Fruit fly (Drosophila melanogaster) whole organism, embryonic: ENCODE results near the gene nop5.

ENCODE experiments used
- Asciz ChIP-seq: fragments of 200-800 bp; sonication (Bioruptor generic); optimal IDR thresholded peaks from 2 replicates; lab custom pipeline; 2017; ENCODE audit warnings: missing biosample characterization, mild to moderate bottlenecking, missing genetic modification characterization, missing genetic modification reagents
- BtbVII ChIP-seq: fragments of 200-800 bp; sonication (Bioruptor generic); optimal IDR thresholded peaks from 3 replicates; lab custom pipeline; 2017; ENCODE audit warnings: missing biosample characterization, mild to moderate bottlenecking, missing genetic modification characterization
- CG11085 ChIP-seq: fragments of 200-800 bp; sonication (Bioruptor generic); IDR thresholded peaks from 2 replicates; pipeline ENCODE4 v1.3.6; 2022; ENCODE audit warnings: missing biosample characterization, missing genetic modification characterization
- CG11093 ChIP-seq: fragments of 200-800 bp; sonication (Bioruptor generic); IDR thresholded peaks from 3 replicates; pipeline ENCODE4 v1.3.6; 2022; ENCODE audit warnings: missing biosample characterization, missing genetic modification characterization
- CG13894 ChIP-seq: fragments of 200-800 bp; sonication (Bioruptor generic); optimal IDR thresholded peaks from 3 replicates; lab custom pipeline; 2018; ENCODE audit warnings: missing biosample characterization, mild to moderate bottlenecking, missing genetic modification characterization, moderate library complexity
- CG15601 ChIP-seq: fragments of 200-800 bp; sonication (Bioruptor generic); optimal IDR thresholded peaks from 3 replicates; lab custom pipeline; 2019; ENCODE audit warnings: missing biosample characterization, mild to moderate bottlenecking, missing genetic modification characterization, moderate library complexity
- CG1603 ChIP-seq: fragments of 200-800 bp; sonication (Bioruptor generic); optimal IDR thresholded peaks from 2 replicates; lab custom pipeline; 2019; ENCODE audit warnings: missing biosample characterization, mild to moderate bottlenecking, missing genetic modification characterization, moderate library complexity
- CG1647 ChIP-seq: fragments of 200-800 bp; sonication (Bioruptor generic); optimal IDR thresholded peaks from 3 replicates; lab custom pipeline; 2016; ENCODE audit warnings: missing biosample characterization, missing genetic modification characterization
- CG18011 ChIP-seq: fragments of 200-800 bp; sonication (Bioruptor generic); optimal IDR thresholded peaks from 2 replicates; lab custom pipeline; 2017; ENCODE audit warnings: missing biosample characterization, missing genetic modification characterization, mild to moderate bottlenecking, moderate library complexity, missing genotype
- CG18599 ChIP-seq: fragments of 200-800 bp; sonication (Bioruptor generic); optimal IDR thresholded peaks from 3 replicates; lab custom pipeline; 2017; ENCODE audit warnings: missing biosample characterization, missing genetic modification characterization, mild to moderate bottlenecking, moderate library complexity, missing genetic modification reagents
- CG3847 ChIP-seq: fragments of 200-800 bp; sonication (Bioruptor generic); IDR thresholded peaks from 2 replicates; pipeline ENCODE4 v1.3.6; 2022; ENCODE audit warnings: missing biosample characterization, missing genetic modification characterization
- CG4617 ChIP-seq: fragments of 200-800 bp; sonication (Bioruptor generic); optimal IDR thresholded peaks from 3 replicates; lab custom pipeline; 2016; ENCODE audit warnings: missing biosample characterization, missing genetic modification characterization, borderline replicate concordance
- CG6813 ChIP-seq: fragments of 200-800 bp; sonication (Bioruptor generic); optimal IDR thresholded peaks from 2 replicates; lab custom pipeline; 2017; ENCODE audit warnings: missing biosample characterization, missing genetic modification characterization, mild to moderate bottlenecking, moderate library complexity, missing genetic modification reagents
- CG7357 ChIP-seq: fragments of 200-800 bp; sonication (Bioruptor generic); IDR thresholded peaks from 3 replicates; pipeline ENCODE4 v1.3.6; 2022; ENCODE audit warnings: missing biosample characterization, missing genetic modification characterization
- CG8290 ChIP-seq, 3 experiments: fragments of 200-800 bp; sonication (Bioruptor generic); optimal IDR thresholded peaks; 2 replicates each; lab custom pipeline; 2016 to 2019; ENCODE audit warnings: missing biosample characterization in 3 of 3, missing genetic modification characterization in 3 of 3, mild to moderate bottlenecking in 2 of 3, moderate library complexity in 1 of 3
- CHES-1-like ChIP-seq: fragments of 200-800 bp; sonication (Bioruptor generic); optimal IDR thresholded peaks from 2 replicates; lab custom pipeline; 2016; ENCODE audit warnings: missing biosample characterization, missing genetic modification characterization
- Chrac-16 ChIP-seq: fragments of 200-800 bp; sonication (Bioruptor generic); optimal IDR thresholded peaks from 3 replicates; lab custom pipeline; 2016; ENCODE audit warnings: missing biosample characterization, missing genetic modification characterization
- CkIIα-i1 ChIP-seq: fragments of 200-800 bp; sonication (Bioruptor generic); IDR thresholded peaks from 2 replicates; pipeline ENCODE4 v1.3.6; 2022; ENCODE audit warnings: missing biosample characterization, missing genetic modification characterization
- ERR ChIP-seq: fragments of 200-800 bp; sonication (Bioruptor generic); optimal IDR thresholded peaks from 2 replicates; lab custom pipeline; 2016; ENCODE audit warnings: missing biosample characterization, missing genetic modification characterization
- HLHmδ ChIP-seq: fragments of 200-800 bp; sonication (Bioruptor generic); optimal IDR thresholded peaks from 2 replicates; lab custom pipeline; 2018; ENCODE audit warnings: missing biosample characterization, mild to moderate bottlenecking, missing genetic modification characterization, moderate library complexity
- Max ChIP-seq: fragments of 200-800 bp; sonication (Bioruptor generic); optimal IDR thresholded peaks from 2 replicates; lab custom pipeline; 2016; ENCODE audit warnings: missing biosample characterization, mild to moderate bottlenecking, missing genetic modification characterization
- Meics ChIP-seq: fragments of 200-800 bp; sonication (Bioruptor generic); optimal IDR thresholded peaks from 2 replicates; lab custom pipeline; 2017; ENCODE audit warnings: missing biosample characterization, mild to moderate bottlenecking, missing genetic modification characterization
- Oaz ChIP-seq: fragments of 200-800 bp; sonication (Bioruptor generic); IDR thresholded peaks from 2 replicates; pipeline ENCODE4 v1.3.6; 2022; ENCODE audit warnings: missing biosample characterization, missing genetic modification characterization
- PHDP ChIP-seq: fragments of 200-800 bp; sonication (Bioruptor generic); optimal IDR thresholded peaks from 3 replicates; lab custom pipeline; 2018; ENCODE audit warnings: missing biosample characterization, mild to moderate bottlenecking, missing genetic modification characterization, moderate library complexity
- Poxn ChIP-seq: fragments of 200-800 bp; sonication (Bioruptor generic); IDR thresholded peaks from 2 replicates; pipeline ENCODE4 v1.3.6; 2022; ENCODE audit warnings: missing biosample characterization, missing genetic modification characterization
- Sox102F ChIP-seq: fragments of 200-800 bp; sonication (Bioruptor generic); optimal IDR thresholded peaks from 2 replicates; lab custom pipeline; 2018; ENCODE audit warnings: missing biosample characterization, mild to moderate bottlenecking, missing genetic modification characterization, moderate library complexity
- Sry-β ChIP-seq: fragments of 200-800 bp; sonication (Bioruptor generic); optimal IDR thresholded peaks from 2 replicates; lab custom pipeline; 2018; ENCODE audit warnings: missing biosample characterization, mild to moderate bottlenecking, missing genetic modification characterization, moderate library complexity
- bab2 ChIP-seq: fragments of 200-800 bp; sonication (Bioruptor generic); optimal IDR thresholded peaks from 2 replicates; lab custom pipeline; 2016; ENCODE audit warnings: missing biosample characterization, missing genetic modification characterization
- bbx ChIP-seq: fragments of 200-800 bp; sonication (Bioruptor generic); IDR thresholded peaks from 2 replicates; pipeline ENCODE4 v1.3.6; 2022; ENCODE audit warnings: missing biosample characterization, missing genetic modification characterization; ENCODE audit not compliant: partially characterized antibody
- caup ChIP-seq: fragments of 200-800 bp; sonication (Bioruptor generic); optimal IDR thresholded peaks from 3 replicates; lab custom pipeline; 2017; ENCODE audit warnings: missing biosample characterization, mild to moderate bottlenecking, missing genetic modification characterization, moderate library complexity; ENCODE audit not compliant: severe bottlenecking
- ci ChIP-seq: fragments of 200-800 bp; sonication (Bioruptor generic); IDR thresholded peaks from 3 replicates; pipeline ENCODE4 v1.3.6; 2022; ENCODE audit warnings: missing biosample characterization, missing genetic modification characterization
- croc ChIP-seq: fragments of 200-800 bp; sonication (Bioruptor generic); conservative IDR thresholded peaks from 3 replicates; pipeline ENCODE4 v1.3.6; 2022; ENCODE audit warnings: missing biosample characterization, missing genetic modification characterization
- disco-r ChIP-seq: fragments of 200-800 bp; sonication (Bioruptor generic); optimal IDR thresholded peaks from 2 replicates; lab custom pipeline; 2016; ENCODE audit warnings: missing biosample characterization, missing genetic modification characterization
- fd102C ChIP-seq: fragments of 200-800 bp; sonication (Bioruptor generic); optimal IDR thresholded peaks from 2 replicates; lab custom pipeline; 2018; ENCODE audit warnings: missing biosample characterization, mild to moderate bottlenecking, missing genetic modification characterization, moderate library complexity
- fd96Cb ChIP-seq: fragments of 200-800 bp; sonication (Bioruptor generic); optimal IDR thresholded peaks from 2 replicates; lab custom pipeline; 2018; ENCODE audit warnings: missing biosample characterization, mild to moderate bottlenecking, missing genetic modification characterization, moderate library complexity
- gcm ChIP-seq: fragments of 200-800 bp; sonication (Bioruptor generic); optimal IDR thresholded peaks from 2 replicates; lab custom pipeline; 2019; ENCODE audit warnings: missing biosample characterization, mild to moderate bottlenecking, missing genetic modification characterization, moderate library complexity
- h ChIP-seq: fragments of >200 bp; optimal IDR thresholded peaks from 2 replicates; lab custom pipeline; 2017
- kni ChIP-seq: fragments of 200-800 bp; sonication (Bioruptor generic); optimal IDR thresholded peaks from 3 replicates; lab custom pipeline; 2017; ENCODE audit warnings: mild to moderate bottlenecking, missing biosample characterization, missing genetic modification reagents, missing genetic modification characterization
- pho ChIP-seq: fragments of 200-800 bp; sonication (Bioruptor generic); optimal IDR thresholded peaks from 2 replicates; lab custom pipeline; 2016; ENCODE audit warnings: missing biosample characterization, missing genetic modification characterization
- pnt ChIP-seq: fragments of 200-800 bp; sonication (Bioruptor generic); optimal IDR thresholded peaks from 3 replicates; lab custom pipeline; 2016; ENCODE audit warnings: missing biosample characterization, missing genetic modification characterization
- psq ChIP-seq: fragments of 200-800 bp; sonication (Bioruptor generic); optimal IDR thresholded peaks from 2 replicates; lab custom pipeline; 2017; ENCODE audit warnings: missing biosample characterization, missing genetic modification characterization
- pum ChIP-seq: fragments of 200-800 bp; sonication (Bioruptor generic); optimal IDR thresholded peaks from 2 replicates; lab custom pipeline; 2016; ENCODE audit warnings: missing biosample characterization, missing genetic modification characterization
- seq ChIP-seq: fragments of 200-800 bp; sonication (Bioruptor generic); IDR thresholded peaks from 2 replicates; pipeline ENCODE4 v1.3.6; 2022; ENCODE audit warnings: missing biosample characterization, missing genetic modification characterization
- sima ChIP-seq: fragments of 200-800 bp; sonication (Bioruptor generic); optimal IDR thresholded peaks from 2 replicates; lab custom pipeline; 2016; ENCODE audit warnings: missing biosample characterization, missing genetic modification characterization
- tio ChIP-seq: fragments of 200-800 bp; sonication (Bioruptor generic); optimal IDR thresholded peaks from 2 replicates; lab custom pipeline; 2017; ENCODE audit warnings: missing biosample characterization, missing genetic modification characterization, inconsistent platforms
- tll ChIP-seq, 2 experiments: fragments of 200-800 bp in 1 of 2; fragments of >200 bp in 1 of 2; sonication (Bioruptor generic) in 1 of 2; optimal IDR thresholded peaks; 2 replicates each; lab custom pipeline; 2017 to 2019; ENCODE audit warnings: missing biosample characterization in 2 of 2, missing genetic modification characterization in 2 of 2, mild to moderate bottlenecking in 1 of 2, moderate library complexity in 1 of 2
- trh ChIP-seq: fragments of 200-800 bp; sonication (Bioruptor generic); optimal IDR thresholded peaks from 2 replicates; lab custom pipeline; 2016; ENCODE audit warnings: missing biosample characterization, missing genetic modification characterization
- wek ChIP-seq: fragments of 200-800 bp; sonication (Bioruptor generic); optimal IDR thresholded peaks from 3 replicates; lab custom pipeline; 2018; ENCODE audit warnings: missing biosample characterization, mild to moderate bottlenecking, missing genetic modification characterization, moderate library complexity
- zen2 ChIP-seq: fragments of 200-800 bp; sonication (Bioruptor generic); IDR thresholded peaks from 3 replicates; pipeline ENCODE4 v1.3.6; 2022; ENCODE audit warnings: missing biosample characterization, missing genetic modification characterization; ENCODE audit not compliant: partially characterized antibody
- zf30C ChIP-seq: fragments of 200-800 bp; sonication (Bioruptor generic); optimal IDR thresholded peaks from 3 replicates; lab custom pipeline; 2018; ENCODE audit warnings: missing biosample characterization, mild to moderate bottlenecking, missing genetic modification characterization

The nop5 gene

dm6 chr2L:6956725-6957124 is 38.2 kb upstream of the nop5 start, which contains the start of the genes CG13775 and CG3430 (continued):
- TF ChIP-seq zf30C (no peak), psq (GFP tag; lab: Kevin White, UChicago) (no peak), CG1647 (GFP tag; lab: Kevin White, UChicago) (no peak), zen2 (GFP tag; lab: Robert Waterston, UW) (peak; percentile 40; the same call in 1 of the 3 replicates), tio (GFP tag; lab: Kevin White, UChicago) (no peak), CG7357 (GFP tag; lab: Robert Waterston, UW) (no peak), fd96Cb (tag; lab: Kevin White, UChicago) (no peak), Poxn (GFP tag; lab: Robert Waterston, UW) (no peak), caup (GFP tag; lab: Kevin White, UChicago) (peak; percentile 20), CHES-1-like (GFP tag; lab: Kevin White, UChicago) (peak; percentile 56), CG11085 (no peak), ci (peak; percentile 52; the same call in 2 of the 3 replicates), CG18599 (GFP tag; lab: Kevin White, UChicago) (no peak), CG6813 (GFP tag; lab: Kevin White, UChicago) (no peak), kni (GFP tag; lab: Kevin White, UChicago) (no peak), Sry-β (GFP tag; lab: Kevin White, UChicago) (peak; percentile 22), h (lab: Kevin White, UChicago) (no peak), CG1603 (tag; lab: Kevin White, UChicago) (no peak), BtbVII (GFP tag; lab: Kevin White, UChicago) (no peak), CG3847 (GFP tag; lab: Robert Waterston, UW) (peak; percentile 24; the same call in 1 of the 2 replicates), trh (GFP tag; lab: Kevin White, UChicago) (no peak), pnt (no peak), Max (GFP tag; lab: Kevin White, UChicago) (no peak), CG8290 (GFP tag; optimal IDR thresholded peaks at IDR 0.05; lab: Kevin White, UChicago) (peak; percentile 3), CG8290 (tag; optimal IDR thresholded peaks at IDR 0.05; lab: Kevin White, UChicago) (peak in 1 of 2 experiments; percentile 62), CG13894 (tag; lab: Kevin White, UChicago) (no peak), HLHmδ (GFP tag; lab: Kevin White, UChicago) (no peak), disco-r (GFP tag; lab: Kevin White, UChicago) (no peak), CG4617 (GFP tag; lab: Kevin White, UChicago) (peak; percentile 27), sima (GFP tag; lab: Kevin White, UChicago) (no peak), Chrac-16 (peak; percentile 29), Sox102F (GFP tag; lab: Kevin White, UChicago) (no peak), ERR (GFP tag; lab: Kevin White, UChicago) (no peak), pho (peak; percentile 57), fd102C (no peak), Meics (GFP tag; lab: Kevin White, UChicago) (no peak), seq (GFP tag; lab: Robert Waterston, UW) (0 out of 2 replicates have a peak, but pooled peaks have one; percentile 45), Oaz (GFP tag; lab: Robert Waterston, UW) (no peak), Asciz (GFP tag; lab: Kevin White, UChicago) (no peak), pum (GFP tag; lab: Kevin White, UChicago) (peak; percentile 5), gcm (no peak), tll (GFP tag; optimal IDR thresholded peaks at IDR 0.05; lab: Kevin White, UChicago) (no peak), wek (no peak), CG11093 (GFP tag; lab: Robert Waterston, UW) (no peak), bbx (GFP tag; lab: Robert Waterston, UW) (peak; percentile 54; the same call in 1 of the 2 replicates), CG15601 (tag; lab: Kevin White, UChicago) (no peak), CG18011 (GFP tag; lab: Kevin White, UChicago) (no peak), bab2 (GFP tag; lab: Kevin White, UChicago) (no peak), CkIIα-i1 (GFP tag; lab: Robert Waterston, UW) (no peak), croc (no peak), PHDP (tag; lab: Kevin White, UChicago) (no peak)
